Fruit fly (Drosophila melanogaster): ENCODE measurements around the gene CG31975.

Gene CG31975

dm6 chr2L:109098-109799 is 31.5 kb downstream of the CG31975 start (continued):
- TF ChIP-seq CG12744 (GFP tag; optimal IDR thresholded peaks at IDR 0.05) = no peak
- TF ChIP-seq Trl (optimal IDR thresholded peaks at IDR 0.05) = peak; percentile 9 to 56
- TF ChIP-seq Trl (GFP tag; optimal IDR thresholded peaks at IDR 0.05) = no peak
- TF ChIP-seq H15 (GFP tag; IDR thresholded peaks at IDR 0.05) = no peak
- no peak for TF ChIP-seq zfh1 (GFP tag; IDR thresholded peaks at IDR 0.05)
- no peak for TF ChIP-seq Poxn (GFP tag; IDR thresholded peaks at IDR 0.05)
- no peak for TF ChIP-seq Lhr (GFP tag; optimal IDR thresholded peaks at IDR 0.05)
- TF ChIP-seq exex (tag; optimal IDR thresholded peaks at IDR 0.05) = peak; percentile 84
- TF ChIP-seq CG18599 (GFP tag; optimal IDR thresholded peaks at IDR 0.05) = peak; percentile 15
- 0 out of 2 replicates have a peak, but pooled peaks have one; percentile 5 for TF ChIP-seq sob (GFP tag; IDR thresholded peaks at IDR 0.05)
- 0 out of 2 replicates have a peak, but pooled peaks have one; percentile 10 for TF ChIP-seq Drgx (GFP tag; IDR thresholded peaks at IDR 0.05)
- TF ChIP-seq CG33557 (GFP tag; optimal IDR thresholded peaks at IDR 0.05) = no peak
- TF ChIP-seq CG15269 (tag; optimal IDR thresholded peaks at IDR 0.05) = no peak
- no peak for TF ChIP-seq onecut (GFP tag; IDR thresholded peaks at IDR 0.05)
- no peak for TF ChIP-seq CG1647 (GFP tag; optimal IDR thresholded peaks at IDR 0.05)
- no peak for TF ChIP-seq CG7372 (GFP tag; IDR thresholded peaks at IDR 0.05)
- no peak for TF ChIP-seq dmrt99B (tag; optimal IDR thresholded peaks at IDR 0.05)
- TF ChIP-seq CG12659 (GFP tag; optimal IDR thresholded peaks at IDR 0.05) = no peak
- TF ChIP-seq tll (GFP tag; optimal IDR thresholded peaks at IDR 0.05) = no peak
- TF ChIP-seq MBD-R2 (GFP tag; IDR thresholded peaks at IDR 0.05) = peak; percentile 13; the same call in 1 of the 2 replicates
- TF ChIP-seq CG3407 (GFP tag; optimal IDR thresholded peaks at IDR 0.05) = no peak
- no peak for TF ChIP-seq odd (GFP tag; optimal IDR thresholded peaks at IDR 0.05)
- TF ChIP-seq ro (GFP tag; IDR thresholded peaks at IDR 0.05) = no peak
- no peak for TF ChIP-seq ara (GFP tag; IDR thresholded peaks at IDR 0.05)
- TF ChIP-seq en (GFP tag; optimal IDR thresholded peaks at IDR 0.05) = no peak
- TF ChIP-seq zen2 (GFP tag; IDR thresholded peaks at IDR 0.05; ENCODE audit: partially characterized antibody) = no peak
- no peak for TF ChIP-seq bowl (GFP tag; IDR thresholded peaks at IDR 0.05)
- no peak for TF ChIP-seq Atf3 (GFP tag; optimal IDR thresholded peaks at IDR 0.05)
- TF ChIP-seq cad (GFP tag; optimal IDR thresholded peaks at IDR 0.05) = no peak
- TF ChIP-seq Deaf1 (tag; optimal IDR thresholded peaks at IDR 0.05) = no peak
- TF ChIP-seq Bdp1 (GFP tag; optimal IDR thresholded peaks at IDR 0.05) = no peak
- no peak for TF ChIP-seq dimm (GFP tag; IDR thresholded peaks at IDR 0.05)
- no peak for TF ChIP-seq CG11247 (GFP tag; IDR thresholded peaks at IDR 0.05)
- TF ChIP-seq tup (GFP tag; optimal IDR thresholded peaks at IDR 0.05) = no peak
- no peak for TF ChIP-seq HLH3B (GFP tag; IDR thresholded peaks at IDR 0.05)
- no peak for TF ChIP-seq sqz (GFP tag; optimal IDR thresholded peaks at IDR 0.05)
- no peak for TF ChIP-seq Awh (GFP tag; IDR thresholded peaks at IDR 0.05)
- TF ChIP-seq CG17829 (tag; optimal IDR thresholded peaks at IDR 0.05) = no peak
- TF ChIP-seq NK7.1 (GFP tag; optimal IDR thresholded peaks at IDR 0.05) = no peak
- no peak for TF ChIP-seq CG10431 (GFP tag; optimal IDR thresholded peaks at IDR 0.05)
- TF ChIP-seq Atf6 (GFP tag; IDR thresholded peaks at IDR 0.05) = no peak
- 0 out of 2 replicates have a peak, but pooled peaks have one; percentile 18 for TF ChIP-seq amos (GFP tag; IDR thresholded peaks at IDR 0.05; ENCODE audit: partially characterized antibody)
- TF ChIP-seq Dek (tag; optimal IDR thresholded peaks at IDR 0.05) = peak; percentile 15
- TF ChIP-seq CG2202 (tag; optimal IDR thresholded peaks at IDR 0.05) = no peak
- peak; percentile 9; the same call in 1 of the 2 replicates for TF ChIP-seq rib (GFP tag; IDR thresholded peaks at IDR 0.05)
- TF ChIP-seq CG4707 (GFP tag; optimal IDR thresholded peaks at IDR 0.05) = no peak
- TF ChIP-seq CG9215 (GFP tag; IDR thresholded peaks at IDR 0.05) = no peak
- TF ChIP-seq nmo (GFP tag; optimal IDR thresholded peaks at IDR 0.05) = no peak
- TF ChIP-seq CG2712 (tag; optimal IDR thresholded peaks at IDR 0.05) = no peak
- no peak for TF ChIP-seq Nf-YB (GFP tag; optimal IDR thresholded peaks at IDR 0.05)
- TF ChIP-seq CG11085 (GFP tag; IDR thresholded peaks at IDR 0.05) = no peak
